Fruit fly (Drosophila melanogaster): ENCODE measurements around the gene Srp68.

Srp68 gene

dm6 chr3L:8997686-8998239 is 22.9 kb downstream of the Srp68 start, which contains the start of the genes smg and CG5087 (continued):
- TF ChIP-seq zfh2 (GFP tag; optimal IDR thresholded peaks at IDR 0.05) (peak; percentile 55), CG12236 (GFP tag; optimal IDR thresholded peaks at IDR 0.05) (no peak), CG18476 (GFP tag; optimal IDR thresholded peaks at IDR 0.05) (no peak), CG10543 (GFP tag; optimal IDR thresholded peaks at IDR 0.05) (peak; percentile 48), Deaf1 (tag; optimal IDR thresholded peaks at IDR 0.05) (peak; percentile 10), tup (GFP tag; optimal IDR thresholded peaks at IDR 0.05) (no peak), Gsc (GFP tag; IDR thresholded peaks at IDR 0.05) (no peak), al (GFP tag; IDR thresholded peaks at IDR 0.05) (peak; percentile 27; the same call in 1 of the 2 replicates), CG11723 (GFP tag; optimal IDR thresholded peaks at IDR 0.05) (no peak), HLH4C (GFP tag; IDR thresholded peaks at IDR 0.05; ENCODE audit: partially characterized antibody) (peak; percentile 68), Atf-2 (GFP tag; optimal IDR thresholded peaks at IDR 0.05) (peak; percentile 18), CG17359 (tag; optimal IDR thresholded peaks at IDR 0.05) (no peak), CHES-1-like (GFP tag; optimal IDR thresholded peaks at IDR 0.05) (peak; percentile 86), ATbp (GFP tag; optimal IDR thresholded peaks at IDR 0.05) (no peak), NfI (GFP tag; optimal IDR thresholded peaks at IDR 0.05) (peak; percentile 14), cato (GFP tag; optimal IDR thresholded peaks at IDR 0.05; ENCODE audit: borderline replicate concordance) (no peak), Oaz (GFP tag; IDR thresholded peaks at IDR 0.05) (no peak), CG11398 (GFP tag; optimal IDR thresholded peaks at IDR 0.05) (peak; percentile 56), CG2129 (GFP tag; IDR thresholded peaks at IDR 0.05; ENCODE audit: partially characterized antibody) (no peak), CG9215 (GFP tag; IDR thresholded peaks at IDR 0.05) (no peak), CG32532 (GFP tag; IDR thresholded peaks at IDR 0.05) (peak; percentile 45), peb (GFP tag; IDR thresholded peaks at IDR 0.05) (no peak), Dfd (GFP tag; optimal IDR thresholded peaks at IDR 0.05) (no peak), HHEX (GFP tag; optimal IDR thresholded peaks at IDR 0.05) (no peak), CG1603 (tag; optimal IDR thresholded peaks at IDR 0.05) (peak; percentile 94), CG17829 (tag; optimal IDR thresholded peaks at IDR 0.05) (peak; percentile 75), eve (GFP tag; optimal IDR thresholded peaks at IDR 0.05) (no peak), Hr78 (GFP tag; optimal IDR thresholded peaks at IDR 0.05) (peak in 1 of 2 experiments; percentile 46), Usf (GFP tag; optimal IDR thresholded peaks at IDR 0.05) (peak; percentile 9), kni (GFP tag; optimal IDR thresholded peaks at IDR 0.05) (no peak), nerfin-2 (GFP tag; IDR thresholded peaks at IDR 0.05; ENCODE audit: partially characterized antibody) (no peak), CG9817 (tag; optimal IDR thresholded peaks at IDR 0.05) (peak; percentile 39), CG10565 (GFP tag; optimal IDR thresholded peaks at IDR 0.05) (no peak), ab (GFP tag; optimal IDR thresholded peaks at IDR 0.05) (no peak), btn (GFP tag; optimal IDR thresholded peaks at IDR 0.05) (no peak), CG18764 (GFP tag; optimal IDR thresholded peaks at IDR 0.05) (no peak), hkb (optimal IDR thresholded peaks at IDR 0.05) (peak; percentile 66), hkb (GFP tag; IDR thresholded peaks at IDR 0.05) (no peak), B-H1 (GFP tag; IDR thresholded peaks at IDR 0.05) (no peak), NC2α (GFP tag; optimal IDR thresholded peaks at IDR 0.05) (no peak), H15 (GFP tag; IDR thresholded peaks at IDR 0.05) (no peak), dpn (GFP tag; optimal IDR thresholded peaks at IDR 0.05) (peak; percentile 49 to 73), CG3847 (GFP tag; IDR thresholded peaks at IDR 0.05) (peak; percentile 70), Meics (GFP tag; optimal IDR thresholded peaks at IDR 0.05) (no peak), knrl (GFP tag; IDR thresholded peaks at IDR 0.05; ENCODE audit: partially characterized antibody) (peak; percentile 67), CG4360 (GFP tag; IDR thresholded peaks at IDR 0.05) (no peak; the same call in 1 of the 2 replicates), BtbVII (GFP tag; optimal IDR thresholded peaks at IDR 0.05) (peak; percentile 14), CG1832 (GFP tag; optimal IDR thresholded peaks at IDR 0.05) (no peak), Dip2 (GFP tag; IDR thresholded peaks at IDR 0.05) (no peak), vfl (GFP tag; optimal IDR thresholded peaks at IDR 0.05) (no peak), klu (GFP tag; IDR thresholded peaks at IDR 0.05) (no peak)
